Worm (Caenorhabditis elegans): ENCODE results near the gene rpm-1.
"Not testable (repeated sequence)": the region's sequence is repeated elsewhere in the genome, so short reads cannot be mapped to it uniquely, and the experiment has no call there.

DNA sequence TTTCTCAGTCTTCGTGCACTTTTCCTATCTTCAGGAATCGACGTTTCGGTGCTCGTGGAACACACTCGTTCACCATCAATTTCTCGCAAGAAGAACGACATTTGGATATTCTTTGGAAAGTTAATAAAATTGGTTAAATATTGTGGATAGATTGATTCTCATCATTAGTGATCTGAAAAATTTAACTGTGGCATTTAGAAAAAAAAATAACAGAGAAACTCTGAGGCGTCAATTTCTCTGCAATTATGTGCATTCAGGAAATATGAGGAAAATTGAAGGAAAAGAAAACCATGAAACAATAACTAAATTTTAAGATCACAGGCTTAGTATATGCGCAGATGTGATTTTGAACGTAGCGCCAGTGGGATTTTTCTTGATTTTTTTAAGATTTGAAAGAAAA, at the start of gene rpm-1:
- TF ChIP-seq F26F4.8 (GFP tag; conservative IDR thresholded peaks at IDR 0.05); egl-27 (tag; optimal IDR thresholded peaks at IDR 0.05); daf-12 (tag; optimal IDR thresholded peaks at IDR 0.05); ztf-11 (tag; optimal IDR thresholded peaks at IDR 0.05); zfp-2 (tag; optimal IDR thresholded peaks at IDR 0.05); aha-1 (tag); snpc-4 (tag; optimal IDR thresholded peaks at IDR 0.05); vab-7 (GFP tag; IDR thresholded peaks at IDR 0.05); ceh-62 (tag; optimal IDR thresholded peaks at IDR 0.05); ctbp-1 (GFP tag; IDR thresholded peaks at IDR 0.05); zip-2 (tag; optimal IDR thresholded peaks at IDR 0.05); dve-1 (tag; optimal IDR thresholded peaks at IDR 0.05; ENCODE audit: insufficient read depth); ZK546.5 (tag; optimal IDR thresholded peaks at IDR 0.05); skn-1 (tag; optimal IDR thresholded peaks at IDR 0.05): not testable (repeated sequence)

Data from whole organism, L4 larva.